Worm (Caenorhabditis elegans): Measurements from ENCODE around the gene C10A4.6.
A peak's percentile ranks its signal among the peaks of the same experiment; 100 is the strongest.
"Not testable (repeated sequence)": the region's sequence is repeated elsewhere in the genome, so short reads cannot be mapped to it uniquely, and the experiment has no call there.

Gene C10A4.6

ce11 chrX:7390270-7390669 lies at the start of gene C10A4.6:
TSS of gene C10A4.6 (plus strand) at chrX:7390570.
- TF ChIP-seq tbx-2 (tag; optimal IDR thresholded peaks at IDR 0.05) = no peak
- TF ChIP-seq pqm-1 (tag; optimal IDR thresholded peaks at IDR 0.05) = no peak
- no peak for TF ChIP-seq ceh-82 (tag; optimal IDR thresholded peaks at IDR 0.05)
- TF ChIP-seq mml-1 (tag; optimal IDR thresholded peaks at IDR 0.05) = no peak
- TF ChIP-seq ZK546.5 (tag; optimal IDR thresholded peaks at IDR 0.05) = no peak
- no peak for TF ChIP-seq hmg-11 (tag; optimal IDR thresholded peaks at IDR 0.05)
- TF ChIP-seq pha-4 (tag; optimal IDR thresholded peaks at IDR 0.05) = no peak
- TF ChIP-seq aly-2 (tag; optimal IDR thresholded peaks at IDR 0.05) = no peak
- TF ChIP-seq elt-1 (tag; optimal IDR thresholded peaks at IDR 0.05) = no peak
- TF ChIP-seq R02D3.7 (tag; optimal IDR thresholded peaks at IDR 0.05) = no peak
- no peak for TF ChIP-seq fkh-2 (tag; optimal IDR thresholded peaks at IDR 0.05)

ce11 chrX:7340915-7341559 lies 49.3 kb upstream of the C10A4.6 start, which contains the start of gene C07D8.6:
TSS of gene C07D8.6 (plus strand) at chrX:7341509.
- TF ChIP-seq elt-2 (tag; optimal IDR thresholded peaks at IDR 0.05) = peak; percentile 97
- peak; percentile 36 for TF ChIP-seq nfya-1 (tag; optimal IDR thresholded peaks at IDR 0.05; ENCODE audit: insufficient read depth)
- no peak for TF ChIP-seq nhr-23 (tag; optimal IDR thresholded peaks at IDR 0.05)
- TF ChIP-seq pqm-1 (tag; optimal IDR thresholded peaks at IDR 0.05) = peak; percentile 92
- TF ChIP-seq hmg-11 (tag; optimal IDR thresholded peaks at IDR 0.05) = no peak
- no peak for TF ChIP-seq eor-1 (tag; optimal IDR thresholded peaks at IDR 0.05)
- TF ChIP-seq nhr-77 (tag; optimal IDR thresholded peaks at IDR 0.05) = peak; percentile 8
- TF ChIP-seq jun-1 (tag; optimal IDR thresholded peaks at IDR 0.05) = peak; percentile 26
- no peak for TF ChIP-seq mdl-1 (tag; optimal IDR thresholded peaks at IDR 0.05)
- peak; percentile 26 for TF ChIP-seq pha-4 (tag; optimal IDR thresholded peaks at IDR 0.05)
- peak; percentile 88 for TF ChIP-seq skn-1 (tag; optimal IDR thresholded peaks at IDR 0.05)

- TF ChIP-seq skn-1 (tag; optimal IDR thresholded peaks at IDR 0.05) = peak; percentile 59
- no peak for TF ChIP-seq zag-1 (tag; optimal IDR thresholded peaks at IDR 0.05)
- peak; percentile 60 for TF ChIP-seq elt-2 (tag; optimal IDR thresholded peaks at IDR 0.05)
- TF ChIP-seq pha-4 (tag; optimal IDR thresholded peaks at IDR 0.05) = peak; percentile 30
Observed at ce11 chrX:7343218-7343617, 47.2 kb upstream of the C10A4.6 start.

ce11 chrX:7343747-7344146 lies 46.6 kb upstream of the C10A4.6 start, which contains the start of gene C07D8.5:
TSS of gene C07D8.5 (plus strand) at chrX:7344047.
- TF ChIP-seq elt-3 (tag; optimal IDR thresholded peaks at IDR 0.05) = no peak

- not testable (repeated sequence) for TF ChIP-seq hmg-11, mml-1, daf-12 (tag; optimal IDR thresholded peaks at IDR 0.05)
Observed at ce11 chrX:7365267-7365666, 25.1 kb upstream of the C10A4.6 start, which contains the start of gene C56G3.2. TSS of gene C56G3.2 (plus strand) at chrX:7365567.

ce11 chrX:7369770-7370169 lies 20.6 kb upstream of the C10A4.6 start:
- no peak for TF ChIP-seq nhr-12 (tag; optimal IDR thresholded peaks at IDR 0.05)
- TF ChIP-seq hmg-11 (tag; optimal IDR thresholded peaks at IDR 0.05) = no peak
- TF ChIP-seq lin-15B (tag; optimal IDR thresholded peaks at IDR 0.05) = no peak
- TF ChIP-seq nhr-76 (tag; optimal IDR thresholded peaks at IDR 0.05) = no peak
- no peak for TF ChIP-seq ceh-28 (tag; optimal IDR thresholded peaks at IDR 0.05)
- TF ChIP-seq fkh-2 (tag; optimal IDR thresholded peaks at IDR 0.05) = no peak
- TF ChIP-seq aly-2 (tag; optimal IDR thresholded peaks at IDR 0.05) = no peak
- TF ChIP-seq egl-5 (tag; optimal IDR thresholded peaks at IDR 0.05) = no peak
- TF ChIP-seq lsy-12 (tag; optimal IDR thresholded peaks at IDR 0.05) = no peak
- no peak for TF ChIP-seq skn-1 (tag; optimal IDR thresholded peaks at IDR 0.05)
- no peak for TF ChIP-seq ama-1 (optimal IDR thresholded peaks at IDR 0.05)
- TF ChIP-seq lin-39 (tag; optimal IDR thresholded peaks at IDR 0.05) = no peak
- no peak for TF ChIP-seq eor-1 (tag; optimal IDR thresholded peaks at IDR 0.05)
- no peak for TF ChIP-seq mml-1 (tag; optimal IDR thresholded peaks at IDR 0.05)
- TF ChIP-seq ceh-16 (tag; optimal IDR thresholded peaks at IDR 0.05) = no peak
- TF ChIP-seq nhr-23 (tag; optimal IDR thresholded peaks at IDR 0.05) = no peak

All from whole organism, L3 larva.